Worm (Caenorhabditis elegans) whole organism, L4/young adult: Measurements from ENCODE around the gene odr-10.

Source experiments
- W03F9.2 ChIP-seq: fragments of 150-350 bp; optimal IDR thresholded peaks from 2 replicates; lab custom pipeline; 2014; ENCODE audit warnings: missing biosample characterization, missing genetic modification characterization
- dao-5 ChIP-seq: sonication (generic microtip); optimal IDR thresholded peaks from 2 replicates; lab custom pipeline; 2016; ENCODE audit warnings: missing genotype, missing genetic modification characterization, moderate library complexity, missing compliant biosample characterization
- him-1 ChIP-seq: sonication (generic microtip); optimal IDR thresholded peaks from 2 replicates; lab custom pipeline; 2016; ENCODE audit warnings: missing genotype, missing genetic modification reagents, missing genetic modification characterization, missing compliant biosample characterization

DNA sequence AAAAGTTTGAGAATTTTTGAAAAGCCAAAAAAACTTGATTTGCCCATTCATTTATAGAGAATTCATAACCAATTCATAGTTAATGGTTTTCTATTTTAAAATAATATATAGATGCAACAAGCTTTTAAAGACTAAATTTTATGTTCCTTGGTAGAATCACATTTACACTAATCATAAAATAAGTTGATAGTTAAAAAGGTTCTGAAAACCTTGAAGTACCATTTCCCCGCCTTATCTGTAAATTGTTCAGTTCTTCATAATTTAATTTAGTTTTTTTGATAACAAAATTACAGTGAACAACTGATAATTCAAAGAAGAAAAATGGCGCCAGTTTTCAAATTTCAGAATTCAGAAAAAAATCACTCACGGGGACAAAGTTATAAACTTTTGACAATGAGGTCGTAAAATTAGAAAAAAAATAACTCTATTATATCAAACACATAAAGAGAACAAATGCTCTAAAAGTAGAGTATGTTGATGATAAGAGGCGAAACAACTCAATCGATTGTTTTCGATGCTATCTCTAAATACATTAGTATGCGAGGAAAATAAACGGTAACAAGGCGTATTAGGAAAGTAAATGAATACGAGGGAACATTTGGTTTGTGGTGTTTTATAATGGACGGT, 19.6 kb upstream of the odr-10 start, which contains the start of gene F41C6.7:
- TF ChIP-seq W03F9.2 (no peak), him-1 (tag; lab: Kevin White, UChicago) (no peak), dao-5 (tag; lab: Kevin White, UChicago) (no peak)
